Worm (Caenorhabditis elegans) whole organism, early embryonic: ENCODE results near the gene T12G3.2.

ENCODE experiments used
- B0310.2 ChIP-seq: sonication (generic microtip); optimal IDR thresholded peaks from 2 replicates; lab custom pipeline; 2016; ENCODE audit warnings: mild to moderate bottlenecking, missing genetic modification characterization, missing compliant biosample characterization
- F13C5.2 ChIP-seq: sonication (generic microtip); optimal IDR thresholded peaks from 2 replicates; lab custom pipeline; 2017; ENCODE audit warnings: mild to moderate bottlenecking, missing genetic modification characterization, inconsistent platforms, missing compliant biosample characterization
- aly-1 ChIP-seq: sonication (generic microtip); optimal IDR thresholded peaks from 2 replicates; lab custom pipeline; 2016; ENCODE audit warnings: missing genetic modification characterization, missing compliant biosample characterization
- ama-1 ChIP-seq: fragments of 150-350 bp; optimal IDR thresholded peaks from 2 replicates; lab custom pipeline; 2014
- ceh-13 ChIP-seq: fragments of 200-800 bp; sonication (Bioruptor generic); optimal IDR thresholded peaks from 2 replicates; lab custom pipeline; 2018; ENCODE audit warnings: mild to moderate bottlenecking, missing genetic modification characterization, missing compliant biosample characterization
- ceh-36 ChIP-seq: sonication (generic microtip); optimal IDR thresholded peaks from 2 replicates; lab custom pipeline; 2016; ENCODE audit warnings: missing genetic modification characterization, inconsistent platforms, missing compliant biosample characterization
- ets-7 ChIP-seq: sonication (generic microtip); optimal IDR thresholded peaks from 2 replicates; lab custom pipeline; 2016; ENCODE audit warnings: missing genotype, missing genetic modification characterization, missing compliant biosample characterization
- flt-1 ChIP-seq: fragments of 200-800 bp; sonication (Bioruptor generic); IDR thresholded peaks from 2 replicates; pipeline ENCODE4 v1.3.6; 2022; ENCODE audit warnings: missing genetic modification characterization, missing compliant biosample characterization
- hmbx-1 ChIP-seq: sonication (generic microtip); optimal IDR thresholded peaks from 2 replicates; lab custom pipeline; 2016; ENCODE audit warnings: mild to moderate bottlenecking, missing genetic modification characterization, missing compliant biosample characterization
- hmg-4 ChIP-seq: fragments of 200-800 bp; sonication (Bioruptor generic); optimal IDR thresholded peaks from 2 replicates; lab custom pipeline; 2018; ENCODE audit warnings: mild to moderate bottlenecking, missing genetic modification characterization, missing compliant biosample characterization
- hnd-1 ChIP-seq: sonication (generic microtip); optimal IDR thresholded peaks from 2 replicates; lab custom pipeline; 2016; ENCODE audit warnings: missing genetic modification characterization, missing compliant biosample characterization
- pes-1 ChIP-seq: fragments of 200-800 bp; sonication (Bioruptor generic); IDR thresholded peaks from 2 replicates; pipeline ENCODE4 v1.3.6; 2022; ENCODE audit warnings: missing genetic modification reagents, missing genetic modification characterization, missing compliant biosample characterization
- scrt-1 ChIP-seq: fragments of 200-800 bp; sonication (Bioruptor generic); IDR thresholded peaks from 2 replicates; pipeline ENCODE4 v1.3.6; 2022; ENCODE audit warnings: missing genetic modification characterization, missing compliant biosample characterization
- sea-1 ChIP-seq: fragments of 200-800 bp; sonication (Bioruptor generic); conservative IDR thresholded peaks from 2 replicates; pipeline ENCODE4 v1.3.6; 2022; ENCODE audit warnings: missing genetic modification characterization, missing compliant biosample characterization
- tbx-11 ChIP-seq: fragments of 200-800 bp; sonication (Bioruptor generic); IDR thresholded peaks from 2 replicates; pipeline ENCODE4 v1.3.6; 2022; ENCODE audit warnings: missing genetic modification characterization, missing compliant biosample characterization
- tbx-37 ChIP-seq: fragments of 200-800 bp; sonication (Bioruptor generic); conservative IDR thresholded peaks from 2 replicates; pipeline ENCODE4 v1.3.6; 2022; ENCODE audit warnings: missing genetic modification reagents, missing genetic modification characterization, missing compliant biosample characterization
- tra-4 ChIP-seq: sonication (generic microtip); optimal IDR thresholded peaks from 2 replicates; lab custom pipeline; 2017; ENCODE audit warnings: missing genetic modification characterization, missing compliant biosample characterization

Gene T12G3.2

ce11 chrIV:12086498-12086897 lies 39.7 kb upstream of the T12G3.2 start:
- TF ChIP-seq ama-1 (lab: Kevin White, UChicago): no peak
- peak; percentile 66 for TF ChIP-seq tbx-11 (GFP tag; lab: Robert Waterston, UW)
- peak; percentile 68 for TF ChIP-seq ceh-36
- peak; percentile 68 for TF ChIP-seq F13C5.2 (tag; lab: Kevin White, UChicago)
- TF ChIP-seq B0310.2 (tag; lab: Kevin White, UChicago): peak; percentile 61
- peak; percentile 86 for TF ChIP-seq pes-1 (GFP tag; lab: Robert Waterston, UW)
- peak; percentile 85 for TF ChIP-seq aly-1 (tag; lab: Kevin White, UChicago)
- TF ChIP-seq sea-1 (GFP tag; lab: Robert Waterston, UW): peak; percentile 76
- 0 out of 2 replicates have a peak, but pooled peaks have one; percentile 25 for TF ChIP-seq tbx-37
- peak; percentile 66; the same call in 1 of the 2 replicates for TF ChIP-seq flt-1 (GFP tag; lab: Robert Waterston, UW)
- TF ChIP-seq hnd-1 (tag; lab: Kevin White, UChicago): peak; percentile 12
- TF ChIP-seq hmbx-1: peak; percentile 29
- TF ChIP-seq scrt-1 (GFP tag; lab: Robert Waterston, UW): peak; percentile 84
- peak; percentile 74 for TF ChIP-seq hmg-4 (GFP tag; lab: Kevin White, UChicago)
- peak; percentile 6 for TF ChIP-seq ets-7
- TF ChIP-seq ceh-13: peak; percentile 55
- peak; percentile 67 for TF ChIP-seq tra-4 (tag; lab: Kevin White, UChicago)

ce11 chrIV:12085120-12085519 lies 38.4 kb upstream of the T12G3.2 start, which contains the start of gene rbm-34:
rbm-34 (plus strand) TSS chrIV:12085420.
- no peak for TF ChIP-seq aly-1 (tag; lab: Kevin White, UChicago)
- TF ChIP-seq tra-4 (tag; lab: Kevin White, UChicago): no peak
- TF ChIP-seq hnd-1 (tag; lab: Kevin White, UChicago): no peak
- TF ChIP-seq scrt-1 (GFP tag; lab: Robert Waterston, UW): no peak
- TF ChIP-seq ceh-36: no peak
- TF ChIP-seq pes-1 (GFP tag; lab: Robert Waterston, UW): no peak
- TF ChIP-seq hmbx-1: no peak
- no peak for TF ChIP-seq F13C5.2 (tag; lab: Kevin White, UChicago)
- no peak for TF ChIP-seq tbx-11 (GFP tag; lab: Robert Waterston, UW)
- TF ChIP-seq ceh-13: no peak
- TF ChIP-seq B0310.2 (tag; lab: Kevin White, UChicago): no peak
- no peak for TF ChIP-seq flt-1 (GFP tag; lab: Robert Waterston, UW)
- TF ChIP-seq ama-1 (lab: Kevin White, UChicago): no peak
- no peak for TF ChIP-seq tbx-37
- no peak for TF ChIP-seq sea-1 (GFP tag; lab: Robert Waterston, UW)
- no peak for TF ChIP-seq ets-7
- TF ChIP-seq hmg-4 (GFP tag; lab: Kevin White, UChicago): no peak

- TF ChIP-seq ama-1 (lab: Kevin White, UChicago): peak; percentile 5
- no peak for TF ChIP-seq aly-1 (tag; lab: Kevin White, UChicago)
- no peak for TF ChIP-seq hmg-4 (GFP tag; lab: Kevin White, UChicago)
These were observed 37.8 kb upstream of the T12G3.2 start for ce11 chrIV:12084587-12084986.

ce11 chrIV:12084178-12084577 lies 37.4 kb upstream of the T12G3.2 start, which contains the start of gene repo-1:
repo-1 (plus strand) TSS chrIV:12084478.
- TF ChIP-seq scrt-1 (GFP tag; lab: Robert Waterston, UW) (0 out of 2 replicates have a peak, but pooled peaks have one; percentile 23), ceh-36 (no peak)

DNA sequence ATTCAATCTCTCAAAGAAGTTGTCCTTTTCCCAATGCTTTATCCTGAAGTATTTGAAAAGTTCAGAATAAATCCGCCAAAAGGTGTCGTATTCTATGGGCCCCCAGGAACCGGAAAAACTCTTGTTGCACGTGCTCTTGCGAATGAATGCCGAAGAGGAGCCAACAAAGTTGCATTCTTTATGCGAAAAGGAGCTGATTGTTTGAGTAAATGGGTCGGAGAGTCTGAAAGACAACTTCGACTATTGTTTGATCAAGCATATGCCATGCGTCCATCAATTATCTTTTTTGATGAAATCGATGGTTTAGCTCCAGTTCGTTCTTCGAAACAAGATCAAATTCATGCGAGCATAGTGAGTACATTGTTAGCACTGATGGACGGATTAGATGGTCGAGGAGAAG lies 34.0 kb upstream of the T12G3.2 start:
- TF ChIP-seq B0310.2 (tag; lab: Kevin White, UChicago) (no peak), F13C5.2 (tag; lab: Kevin White, UChicago) (no peak), sea-1 (GFP tag; lab: Robert Waterston, UW) (no peak), tra-4 (tag; lab: Kevin White, UChicago) (no peak), pes-1 (GFP tag; lab: Robert Waterston, UW) (no peak), tbx-11 (GFP tag; lab: Robert Waterston, UW) (no peak), hmbx-1 (no peak), ceh-36 (no peak), scrt-1 (GFP tag; lab: Robert Waterston, UW) (no peak), ama-1 (lab: Kevin White, UChicago) (no peak), tbx-37 (no peak)

DNA sequence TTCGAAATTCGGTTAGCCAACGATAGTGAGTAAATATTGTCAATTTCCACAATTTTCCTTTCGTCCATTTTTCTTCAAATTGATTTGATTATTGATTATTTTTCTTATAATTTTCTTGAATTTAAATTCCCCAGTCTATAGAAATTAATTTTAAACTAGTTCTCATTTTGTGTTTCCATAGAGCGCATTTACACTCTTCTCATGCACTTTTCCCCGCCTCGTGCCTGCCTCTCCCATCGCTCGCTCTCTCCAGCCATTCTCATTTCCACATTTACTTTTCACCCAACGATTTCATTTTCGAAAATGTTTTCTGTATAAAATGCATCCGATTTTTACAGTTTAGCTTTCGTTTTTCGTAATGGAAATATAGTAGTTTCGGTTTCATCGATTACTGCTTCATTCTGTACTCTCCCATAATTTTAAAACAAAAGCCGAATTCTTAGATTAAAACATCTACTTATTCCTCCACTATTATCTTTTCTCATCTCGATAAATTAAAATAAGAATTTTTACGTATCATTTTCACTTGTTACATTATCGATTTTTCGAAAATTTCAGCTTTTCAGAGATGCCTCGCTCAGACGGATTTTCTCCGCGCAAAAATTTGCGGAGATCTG lies 32.2 kb upstream of the T12G3.2 start, which contains the start of gene lex-1:
TSS of gene lex-1 (plus strand) at position 567 of the 617 bp plus-strand sequence.
- TF ChIP-seq tra-4 (tag; lab: Kevin White, UChicago): no peak
- TF ChIP-seq flt-1 (GFP tag; lab: Robert Waterston, UW): no peak

DNA sequence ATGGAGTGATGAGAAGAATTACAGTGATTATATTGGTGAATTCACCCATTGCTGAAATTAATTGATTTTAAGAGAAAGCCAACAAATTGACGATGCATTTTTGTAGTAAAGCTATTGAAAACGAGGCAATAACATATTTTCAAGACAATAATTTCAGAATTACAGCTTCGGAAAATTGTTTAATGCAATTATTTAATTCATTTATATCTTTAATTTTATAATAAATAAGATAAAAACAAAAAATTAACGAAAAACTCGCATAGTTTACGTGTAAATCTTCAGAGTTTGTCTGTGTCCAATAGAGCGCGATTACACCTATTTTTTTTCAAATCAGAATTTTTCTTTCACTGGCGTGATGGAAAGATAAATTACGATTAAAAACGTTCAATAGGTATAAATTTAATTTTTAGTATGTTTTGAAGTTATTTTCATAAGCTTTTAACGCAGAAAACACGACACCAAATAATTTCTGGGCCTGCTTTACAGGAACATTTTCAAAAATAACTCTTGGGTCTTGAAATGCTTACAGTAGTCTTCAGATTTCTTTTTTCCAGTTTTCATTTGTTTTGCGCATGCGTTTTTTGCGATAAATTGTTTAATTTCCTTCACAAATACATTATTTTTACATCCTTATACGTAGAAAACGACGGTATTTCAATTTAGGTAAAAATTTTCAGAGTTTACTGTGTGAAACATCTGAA lies 31.5 kb upstream of the T12G3.2 start, which contains the start of gene tmed-1:
TSS of gene tmed-1 (minus strand) at position 51 of the 701 bp plus-strand sequence.
- no peak for TF ChIP-seq tbx-11 (GFP tag; lab: Robert Waterston, UW)
- TF ChIP-seq B0310.2 (tag; lab: Kevin White, UChicago): no peak
- TF ChIP-seq aly-1 (tag; lab: Kevin White, UChicago): no peak
- TF ChIP-seq sea-1 (GFP tag; lab: Robert Waterston, UW): no peak
- no peak for TF ChIP-seq F13C5.2 (tag; lab: Kevin White, UChicago)
- no peak for TF ChIP-seq pes-1 (GFP tag; lab: Robert Waterston, UW)
- no peak for TF ChIP-seq ceh-13
- no peak for TF ChIP-seq hmbx-1
- TF ChIP-seq scrt-1 (GFP tag; lab: Robert Waterston, UW): no peak
- TF ChIP-seq tra-4 (tag; lab: Kevin White, UChicago): no peak
- no peak for TF ChIP-seq ets-7
- TF ChIP-seq ama-1 (lab: Kevin White, UChicago): no peak
- TF ChIP-seq ceh-36: no peak
- no peak for TF ChIP-seq tbx-37
- TF ChIP-seq hmg-4 (GFP tag; lab: Kevin White, UChicago): no peak
- TF ChIP-seq hnd-1 (tag; lab: Kevin White, UChicago): no peak
- TF ChIP-seq flt-1 (GFP tag; lab: Robert Waterston, UW): no peak
